Fruit fly (Drosophila melanogaster) whole organism, embryonic: Measurements from ENCODE around the gene bwa.

Experiments used
- Aef1 ChIP-seq: fragments of 200-800 bp; sonication (Bioruptor generic); IDR thresholded peaks from 3 replicates; pipeline ENCODE4 v1.3.6; 2022; ENCODE audit warnings: missing biosample characterization, missing genetic modification characterization
- Awh ChIP-seq: fragments of 200-800 bp; sonication (Bioruptor generic); IDR thresholded peaks from 2 replicates; pipeline ENCODE4, ENCODE4 v1.3.6; 2022; ENCODE audit warnings: missing biosample characterization, missing genetic modification characterization
- CG10274 ChIP-seq: fragments of 200-800 bp; sonication (Bioruptor generic); optimal IDR thresholded peaks from 3 replicates; lab custom pipeline; 2017; ENCODE audit warnings: missing biosample characterization, mild to moderate bottlenecking, missing genetic modification characterization
- CG10959 ChIP-seq: fragments of 200-800 bp; sonication (Bioruptor generic); IDR thresholded peaks from 2 replicates; pipeline ENCODE4 v1.3.6; 2022; ENCODE audit warnings: missing biosample characterization, missing genetic modification characterization
- CG11560 ChIP-seq: fragments of 200-800 bp; sonication (Bioruptor generic); IDR thresholded peaks from 3 replicates; pipeline ENCODE4 v1.3.6; 2022; ENCODE audit warnings: missing biosample characterization, missing genetic modification characterization
- CG12391 ChIP-seq: fragments of 200-800 bp; sonication (Bioruptor generic); optimal IDR thresholded peaks from 3 replicates; lab custom pipeline; 2018; ENCODE audit warnings: missing biosample characterization, mild to moderate bottlenecking, missing genetic modification characterization, moderate library complexity
- CG12769 ChIP-seq: fragments of 200-800 bp; sonication (Bioruptor generic); optimal IDR thresholded peaks from 2 replicates; lab custom pipeline; 2019; ENCODE audit warnings: missing biosample characterization, mild to moderate bottlenecking, missing genetic modification characterization, moderate library complexity
- CG1529 ChIP-seq: fragments of 200-800 bp; sonication (Bioruptor generic); optimal IDR thresholded peaks from 3 replicates; lab custom pipeline; 2018; ENCODE audit warnings: missing biosample characterization, missing genetic modification characterization
- CG17361 ChIP-seq: fragments of 200-800 bp; sonication (Bioruptor generic); IDR thresholded peaks from 3 replicates; pipeline ENCODE4 v1.3.6; 2022; ENCODE audit warnings: missing biosample characterization, missing genetic modification characterization
- CG17385 ChIP-seq: fragments of 200-800 bp; sonication (Bioruptor generic); optimal IDR thresholded peaks from 3 replicates; lab custom pipeline; 2018; ENCODE audit warnings: missing biosample characterization, mild to moderate bottlenecking, missing genetic modification characterization
- CG17829 ChIP-seq: fragments of 200-800 bp; optimal IDR thresholded peaks from 2 replicates; lab custom pipeline; 2019; ENCODE audit warnings: missing biosample characterization, mild to moderate bottlenecking, missing genetic modification characterization, moderate library complexity
- CG18011 ChIP-seq: fragments of 200-800 bp; sonication (Bioruptor generic); optimal IDR thresholded peaks from 2 replicates; lab custom pipeline; 2017; ENCODE audit warnings: missing biosample characterization, missing genetic modification characterization, mild to moderate bottlenecking, moderate library complexity, missing genotype
- CG2129 ChIP-seq: fragments of 200-800 bp; sonication (Bioruptor generic); IDR thresholded peaks from 2 replicates; pipeline ENCODE4 v1.3.6; 2022; ENCODE audit warnings: missing biosample characterization, missing genetic modification characterization; ENCODE audit not compliant: partially characterized antibody
- CG2678 ChIP-seq: fragments of 200-800 bp; sonication (Bioruptor generic); optimal IDR thresholded peaks from 3 replicates; lab custom pipeline; 2019; ENCODE audit warnings: missing biosample characterization, mild to moderate bottlenecking, missing genetic modification characterization, moderate library complexity
- CG31224 ChIP-seq: fragments of 200-800 bp; sonication (Bioruptor generic); IDR thresholded peaks from 2 replicates; pipeline ENCODE4 v1.3.6; 2022; ENCODE audit warnings: missing biosample characterization, missing genetic modification characterization
- CG4404 ChIP-seq: fragments of 200-800 bp; sonication (Bioruptor generic); IDR thresholded peaks from 2 replicates; pipeline ENCODE4 v1.3.6; 2022; ENCODE audit warnings: missing biosample characterization, missing genetic modification characterization
- CG7786 ChIP-seq: fragments of 200-800 bp; sonication (Bioruptor generic); optimal IDR thresholded peaks from 2 replicates; lab custom pipeline; 2016; ENCODE audit warnings: missing biosample characterization, missing genetic modification characterization
- CG8290 ChIP-seq, 3 experiments: fragments of 200-800 bp; sonication (Bioruptor generic); optimal IDR thresholded peaks; 2 replicates each; lab custom pipeline; 2016 to 2019; ENCODE audit warnings: missing biosample characterization in 3 of 3, missing genetic modification characterization in 3 of 3, mild to moderate bottlenecking in 2 of 3, moderate library complexity in 1 of 3
- CG8944 ChIP-seq: fragments of 200-800 bp; sonication (Bioruptor generic); optimal IDR thresholded peaks from 3 replicates; lab custom pipeline; 2016; ENCODE audit warnings: missing biosample characterization, missing genetic modification characterization
- CrebB ChIP-seq: fragments of 200-800 bp; sonication (Bioruptor generic); optimal IDR thresholded peaks from 3 replicates; lab custom pipeline; 2018; ENCODE audit warnings: missing biosample characterization, mild to moderate bottlenecking, missing genetic modification characterization
- Dp ChIP-seq: fragments of 200-800 bp; sonication (Bioruptor generic); optimal IDR thresholded peaks from 2 replicates; lab custom pipeline; 2018; ENCODE audit warnings: missing biosample characterization, mild to moderate bottlenecking, missing genetic modification characterization, moderate library complexity
- Dref ChIP-seq: fragments of 200-800 bp; sonication (Bioruptor generic); IDR thresholded peaks from 2 replicates; pipeline ENCODE4 v1.3.6; 2022; ENCODE audit warnings: missing biosample characterization, missing genetic modification characterization
- Drgx ChIP-seq: fragments of 200-800 bp; sonication (Bioruptor generic); IDR thresholded peaks from 2 replicates; pipeline ENCODE4 v1.3.6; 2022; ENCODE audit warnings: missing biosample characterization, missing genetic modification characterization
- Gug ChIP-seq: fragments of 200-800 bp; sonication (Bioruptor generic); IDR thresholded peaks from 4 replicates; pipeline ENCODE4 v1.3.6; 2022; ENCODE audit warnings: missing biosample characterization, missing genetic modification characterization
- HLH54F ChIP-seq: fragments of 200-800 bp; sonication (Bioruptor generic); optimal IDR thresholded peaks from 3 replicates; lab custom pipeline; 2016; ENCODE audit warnings: missing biosample characterization, missing genetic modification characterization
- Hand ChIP-seq: fragments of 200-800 bp; sonication (Bioruptor generic); optimal IDR thresholded peaks from 2 replicates; lab custom pipeline; 2017; ENCODE audit warnings: mild to moderate bottlenecking, missing biosample characterization, missing genetic modification reagents, missing genetic modification characterization
- Kr ChIP-seq: fragments of 200-800 bp; sonication (Bioruptor generic); optimal IDR thresholded peaks from 2 replicates; lab custom pipeline; 2017; ENCODE audit warnings: missing biosample characterization, mild to moderate bottlenecking, missing genetic modification characterization
- Meics ChIP-seq: fragments of 200-800 bp; sonication (Bioruptor generic); optimal IDR thresholded peaks from 2 replicates; lab custom pipeline; 2017; ENCODE audit warnings: missing biosample characterization, mild to moderate bottlenecking, missing genetic modification characterization
- Nf-YB ChIP-seq: fragments of 200-800 bp; sonication (Bioruptor generic); optimal IDR thresholded peaks from 3 replicates; lab custom pipeline; 2019; ENCODE audit warnings: missing biosample characterization, mild to moderate bottlenecking, missing genetic modification characterization, moderate library complexity
- Trl ChIP-seq, 3 experiments: fragments of >200 bp in 2 of 3; fragments of 200-800 bp in 1 of 3; sonication (Bioruptor generic) in 1 of 3; optimal IDR thresholded peaks; 2 replicates in 1 of 3; 3 replicates in 2 of 3; lab custom pipeline; 2016 to 2017; ENCODE audit warnings: missing biosample characterization in 1 of 3, missing genetic modification characterization in 1 of 3
- Vsx1 ChIP-seq: fragments of 200-800 bp; sonication (Bioruptor generic); optimal IDR thresholded peaks from 2 replicates; lab custom pipeline; 2017; ENCODE audit warnings: missing biosample characterization, mild to moderate bottlenecking, missing genetic modification characterization, missing genetic modification reagents
- Xbp1 ChIP-seq: fragments of 200-800 bp; sonication (Bioruptor generic); optimal IDR thresholded peaks from 3 replicates; lab custom pipeline; 2016; ENCODE audit warnings: missing biosample characterization, mild to moderate bottlenecking, missing genetic modification characterization
- ap ChIP-seq: fragments of 200-800 bp; sonication (Bioruptor generic); IDR thresholded peaks from 2 replicates; pipeline ENCODE4 v1.3.6; 2022; ENCODE audit warnings: missing biosample characterization, missing genetic modification characterization
- bsh ChIP-seq, 2 experiments: fragments of 200-800 bp; sonication (Bioruptor generic); optimal IDR thresholded peaks; 2 replicates each; lab custom pipeline; 2017 to 2018; ENCODE audit warnings: mild to moderate bottlenecking in 2 of 2, missing biosample characterization in 2 of 2, missing genetic modification characterization in 2 of 2, moderate library complexity in 1 of 2
- chinmo ChIP-seq: fragments of 200-800 bp; sonication (Bioruptor generic); IDR thresholded peaks from 4 replicates; pipeline ENCODE4 v1.3.6; 2022; ENCODE audit warnings: missing biosample characterization, missing genetic modification characterization; ENCODE audit not compliant: partially characterized antibody
- chn ChIP-seq: fragments of 200-800 bp; sonication (Bioruptor generic); optimal IDR thresholded peaks from 2 replicates; lab custom pipeline; 2016; ENCODE audit warnings: missing biosample characterization, missing genetic modification characterization
- dati ChIP-seq: fragments of 200-800 bp; sonication (Bioruptor generic); IDR thresholded peaks from 2 replicates; pipeline ENCODE4 v1.3.6; 2022; ENCODE audit warnings: missing biosample characterization, missing genetic modification characterization
- disco-r ChIP-seq: fragments of 200-800 bp; sonication (Bioruptor generic); optimal IDR thresholded peaks from 2 replicates; lab custom pipeline; 2016; ENCODE audit warnings: missing biosample characterization, missing genetic modification characterization
- gem ChIP-seq: fragments of 200-800 bp; sonication (Bioruptor generic); optimal IDR thresholded peaks from 2 replicates; lab custom pipeline; 2019; ENCODE audit warnings: missing biosample characterization, mild to moderate bottlenecking, missing genetic modification characterization, moderate library complexity
- pnt ChIP-seq: fragments of 200-800 bp; sonication (Bioruptor generic); optimal IDR thresholded peaks from 3 replicates; lab custom pipeline; 2016; ENCODE audit warnings: missing biosample characterization, missing genetic modification characterization
- ranshi ChIP-seq: fragments of 200-800 bp; sonication (Bioruptor generic); IDR thresholded peaks from 2 replicates; pipeline ENCODE4 v1.3.6; 2022; ENCODE audit warnings: missing biosample characterization, missing genetic modification characterization
- sd ChIP-seq: fragments of 200-800 bp; sonication (Bioruptor generic); optimal IDR thresholded peaks from 3 replicates; lab custom pipeline; 2018; ENCODE audit warnings: missing biosample characterization, mild to moderate bottlenecking, missing genetic modification characterization, moderate library complexity
- sens ChIP-seq: fragments of 200-800 bp; sonication (Bioruptor generic); peaks from one replicate; lab custom pipeline; 2016; ENCODE audit warnings: missing biosample characterization, missing genetic modification characterization
- sisA ChIP-seq: fragments of 200-800 bp; sonication (Bioruptor generic); IDR thresholded peaks from 2 replicates; pipeline ENCODE4 v1.3.6; 2022; ENCODE audit warnings: missing biosample characterization, missing genetic modification characterization
- sna ChIP-seq: fragments of 200-800 bp; sonication (Bioruptor generic); IDR thresholded peaks from 2 replicates; pipeline ENCODE4 v1.3.6; 2022; ENCODE audit warnings: missing biosample characterization, missing genetic modification characterization; ENCODE audit not compliant: partially characterized antibody
- tap ChIP-seq: fragments of 200-800 bp; optimal IDR thresholded peaks from 3 replicates; lab custom pipeline; 2019; ENCODE audit warnings: missing biosample characterization, mild to moderate bottlenecking, missing genetic modification characterization, moderate library complexity
- tin ChIP-seq: fragments of 200-800 bp; sonication (Bioruptor generic); optimal IDR thresholded peaks from 3 replicates; lab custom pipeline; 2016; ENCODE audit warnings: missing biosample characterization, missing genetic modification characterization
- tll ChIP-seq, 2 experiments: fragments of 200-800 bp in 1 of 2; fragments of >200 bp in 1 of 2; sonication (Bioruptor generic) in 1 of 2; optimal IDR thresholded peaks; 2 replicates each; lab custom pipeline; 2017 to 2019; ENCODE audit warnings: missing biosample characterization in 2 of 2, missing genetic modification characterization in 2 of 2, mild to moderate bottlenecking in 1 of 2, moderate library complexity in 1 of 2
- twi ChIP-seq: fragments of 200-800 bp; optimal IDR thresholded peaks from 2 replicates; lab custom pipeline; 2019; ENCODE audit warnings: missing biosample characterization, mild to moderate bottlenecking, missing genetic modification characterization, moderate library complexity
- vvl ChIP-seq: fragments of 200-800 bp; sonication (Bioruptor generic); IDR thresholded peaks from 2 replicates; pipeline ENCODE4 v1.3.6; 2022; ENCODE audit warnings: missing biosample characterization, missing genetic modification characterization
- wor ChIP-seq: fragments of 200-800 bp; sonication (Bioruptor generic); IDR thresholded peaks from 2 replicates; pipeline ENCODE4 v1.3.6; 2022; ENCODE audit warnings: missing biosample characterization, missing genetic modification characterization
- zfh2 ChIP-seq: fragments of 200-800 bp; sonication (Bioruptor generic); optimal IDR thresholded peaks from 2 replicates; lab custom pipeline; 2016; ENCODE audit warnings: missing biosample characterization, missing genetic modification characterization

The bwa gene

DNA sequence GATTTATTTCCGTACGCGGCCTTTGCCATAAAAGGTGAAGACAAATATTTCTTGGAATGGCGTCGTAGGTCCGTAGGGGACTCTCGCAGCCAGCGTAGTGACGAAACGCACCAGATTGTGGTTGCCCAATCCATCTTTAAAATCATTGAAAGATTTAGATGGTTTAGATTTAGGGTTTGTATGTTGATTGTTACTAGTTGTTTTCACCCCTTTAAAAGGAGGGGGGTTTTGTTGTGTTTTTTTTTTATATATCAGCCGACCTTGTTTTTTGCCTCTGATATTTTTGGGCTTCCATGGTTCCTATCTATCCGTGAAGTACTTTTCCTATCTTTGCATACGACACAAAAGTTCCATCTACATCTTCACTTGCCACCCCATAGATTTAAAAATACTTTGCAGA, 12.7 kb downstream of the bwa start (continued):
- TF ChIP-seq bsh (GFP tag; optimal IDR thresholded peaks at IDR 0.05; lab: Kevin White, UChicago) (no peak), CG17829 (tag; lab: Kevin White, UChicago) (no peak), CG10959 (GFP tag; lab: Robert Waterston, UW) (no peak), Hand (GFP tag; lab: Kevin White, UChicago) (no peak), CG7786 (GFP tag; lab: Kevin White, UChicago) (peak; percentile 48), sd (peak; percentile 49), CrebB (tag; lab: Kevin White, UChicago) (no peak), ranshi (GFP tag; lab: Robert Waterston, UW) (0 out of 2 replicates have a peak, but pooled peaks have one; percentile 38), CG11560 (tag; lab: Robert Waterston, UW) (no peak), tll (GFP tag; optimal IDR thresholded peaks at IDR 0.05; lab: Kevin White, UChicago) (no peak), CG2678 (tag; lab: Kevin White, UChicago) (peak; percentile 46), CG17361 (peak; percentile 62; the same call in 2 of the 3 replicates), CG12391 (tag; lab: Kevin White, UChicago) (no peak), Vsx1 (GFP tag; lab: Kevin White, UChicago) (no peak), ap (no peak), Kr (GFP tag; lab: Kevin White, UChicago) (no peak), disco-r (GFP tag; lab: Kevin White, UChicago) (no peak), chn (GFP tag; lab: Kevin White, UChicago) (no peak), Gug (GFP tag; lab: Robert Waterston, UW) (0 out of 4 replicates have a peak, but pooled peaks have one; percentile 20), CG1529 (GFP tag; lab: Kevin White, UChicago) (no peak), Meics (GFP tag; lab: Kevin White, UChicago) (peak; percentile 100), CG17385 (GFP tag; lab: Kevin White, UChicago) (no peak), dati (no peak), sisA (GFP tag; lab: Robert Waterston, UW) (peak; percentile 21; the same call in 1 of the 2 replicates), CG10274 (no peak), CG31224 (GFP tag; lab: Robert Waterston, UW) (no peak), gem (peak; percentile 37), Dp (GFP tag; lab: Kevin White, UChicago) (no peak), wor (no peak), CG8290 (GFP tag; optimal IDR thresholded peaks at IDR 0.05; lab: Kevin White, UChicago) (no peak), CG8290 (tag; optimal IDR thresholded peaks at IDR 0.05; lab: Kevin White, UChicago) (peak in 1 of 2 experiments; percentile 50), Nf-YB (no peak), Trl (optimal IDR thresholded peaks at IDR 0.05; lab: Kevin White, UChicago) (no peak), Trl (GFP tag; optimal IDR thresholded peaks at IDR 0.05; lab: Kevin White, UChicago) (peak; percentile 31), CG8944 (peak; percentile 22), tin (no peak), zfh2 (peak; percentile 71), tap (tag; lab: Kevin White, UChicago) (no peak)
- TF ChIP-seq, all 482 proteins: peak for 90

DNA sequence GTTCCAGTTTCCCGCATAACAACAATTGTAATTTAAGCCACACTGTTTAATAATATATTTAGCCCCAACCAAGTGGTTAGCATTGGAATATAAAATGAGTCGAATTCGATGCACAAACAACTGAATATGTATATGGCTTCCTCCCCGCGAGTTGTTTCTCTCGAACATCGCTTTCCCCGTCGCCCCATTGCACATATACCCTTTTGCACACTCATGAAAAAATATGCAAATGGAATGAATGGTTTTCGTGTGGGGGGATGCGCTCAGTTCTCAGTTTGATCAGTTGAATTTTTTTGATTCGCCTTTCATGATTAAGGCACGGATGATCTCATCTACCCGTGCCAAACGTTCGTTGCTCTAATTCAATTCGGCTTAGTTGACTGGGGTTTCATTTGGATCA, 14.6 kb downstream of the bwa start:
- TF ChIP-seq Xbp1 (GFP tag; lab: Kevin White, UChicago) (no peak), Aef1 (GFP tag; lab: Robert Waterston, UW) (no peak), chinmo (GFP tag; lab: Robert Waterston, UW) (0 out of 4 replicates have a peak, but pooled peaks have one; percentile 70), sens (peak; percentile 15), sna (no peak), Drgx (GFP tag; lab: Robert Waterston, UW) (no peak), CG4404 (GFP tag; lab: Robert Waterston, UW) (no peak), CG12769 (tag; lab: Kevin White, UChicago) (peak; percentile 8), CG2129 (no peak), Awh (GFP tag; lab: Robert Waterston, UW) (no peak), twi (tag; lab: Kevin White, UChicago) (no peak), disco-r (GFP tag; lab: Kevin White, UChicago) (no peak), Dref (GFP tag; lab: Robert Waterston, UW) (no peak), CG18011 (GFP tag; lab: Kevin White, UChicago) (no peak), pnt (GFP tag; lab: Kevin White, UChicago) (no peak), vvl (GFP tag; lab: Robert Waterston, UW) (peak; percentile 74), HLH54F (GFP tag; lab: Kevin White, UChicago) (no peak)
